Fruit fly (Drosophila melanogaster): ENCODE results near the gene Ssdp.

Gene Ssdp

DNA sequence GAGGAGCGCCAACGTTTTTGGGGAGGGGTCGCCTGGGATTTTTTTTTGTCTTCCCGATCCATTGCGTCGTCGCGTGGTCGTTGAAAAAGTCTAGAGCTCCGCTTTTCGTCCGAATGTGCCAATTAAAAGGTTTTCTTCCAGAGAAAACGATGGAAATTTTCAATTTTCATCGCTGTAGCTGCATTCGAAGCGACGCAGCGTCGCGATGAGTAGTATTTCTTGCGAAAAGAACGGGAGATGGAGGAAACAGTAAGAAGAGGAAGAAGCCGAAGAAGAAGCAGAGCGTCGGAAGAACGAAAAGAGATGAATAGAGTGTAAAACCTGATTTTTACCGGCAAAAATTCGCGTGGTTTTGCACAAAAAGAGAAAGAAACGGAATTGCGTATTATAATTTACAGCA lies 43.6 kb upstream of the Ssdp start:
- no peak for TF ChIP-seq Crg-1 (GFP tag; optimal IDR thresholded peaks at IDR 0.05)
- TF ChIP-seq CG5204 (GFP tag; optimal IDR thresholded peaks at IDR 0.05) = no peak
- TF ChIP-seq Mnt (GFP tag; optimal IDR thresholded peaks at IDR 0.05) = no peak
- peak in 1 of 2 experiments; percentile 35 for TF ChIP-seq cnc (optimal IDR thresholded peaks at IDR 0.05)

DNA sequence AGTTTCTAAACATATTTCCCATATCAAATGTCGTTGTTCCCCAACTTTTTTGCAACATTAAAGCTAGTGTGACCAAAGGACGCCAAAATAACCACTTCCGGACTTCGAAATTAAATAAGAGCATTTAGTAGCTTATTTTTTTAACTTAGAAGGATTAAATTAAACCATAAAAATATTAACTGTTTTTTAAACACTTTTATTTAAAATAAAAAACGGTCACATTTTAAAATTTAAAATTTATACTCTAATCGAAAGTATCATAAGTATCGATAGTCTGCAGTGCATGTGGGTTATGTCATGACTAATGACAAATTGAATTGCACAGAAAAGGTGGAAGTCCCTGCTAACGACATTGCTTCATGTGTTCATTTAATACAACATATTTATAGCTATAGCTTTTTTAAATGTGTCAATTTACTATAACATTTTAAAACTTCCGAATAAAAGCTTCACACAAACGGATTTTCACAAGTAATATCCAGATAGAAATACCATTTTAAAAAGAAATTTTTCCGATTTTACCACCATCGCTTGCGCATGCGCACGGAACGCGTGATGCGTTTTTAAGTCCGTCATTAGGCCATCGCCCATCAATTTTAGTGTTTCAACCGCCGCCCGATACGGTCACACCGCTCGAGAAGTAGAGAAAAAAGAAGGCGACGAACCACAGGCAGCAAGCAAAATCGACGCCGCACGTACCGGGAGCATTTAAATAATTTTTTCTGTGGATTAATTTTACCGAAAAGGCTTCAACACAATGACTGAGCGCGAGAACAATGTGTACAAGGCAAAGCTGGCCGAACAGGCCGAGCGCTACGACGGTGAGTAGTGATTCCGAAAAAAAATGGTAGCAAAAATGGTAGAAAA lies 42.9 kb upstream of the Ssdp start, which contains the start of the genes CG7156 and 14-3-3epsilon:
Gene CG7156 (minus strand): TSS at position 71 of the 867 bp plus-strand sequence.
Gene 14-3-3epsilon (plus strand): TSS at position 443 of the 867 bp plus-strand sequence.
- peak; percentile 50 for TF ChIP-seq bab1 (GFP tag; optimal IDR thresholded peaks at IDR 0.05)
- TF ChIP-seq CG5204 (GFP tag; optimal IDR thresholded peaks at IDR 0.05) = no peak
- no peak for TF ChIP-seq cnc (optimal IDR thresholded peaks at IDR 0.05)
- no peak for TF ChIP-seq cic (GFP tag; optimal IDR thresholded peaks at IDR 0.05)
- TF ChIP-seq tj (GFP tag; optimal IDR thresholded peaks at IDR 0.05) = no peak
- peak; percentile 25 for TF ChIP-seq Hr96 (GFP tag; optimal IDR thresholded peaks at IDR 0.05)
- TF ChIP-seq CG14711 (tag; optimal IDR thresholded peaks at IDR 0.05) = peak; percentile 13
- TF ChIP-seq Mnt (GFP tag; optimal IDR thresholded peaks at IDR 0.05) = peak; percentile 53
- TF ChIP-seq ovo (GFP tag; optimal IDR thresholded peaks at IDR 0.05) = peak; percentile 8
- TF ChIP-seq toe (GFP tag; optimal IDR thresholded peaks at IDR 0.05) = peak; percentile 28
- TF ChIP-seq CG7045 (GFP tag; optimal IDR thresholded peaks at IDR 0.05) = peak; percentile 22
- peak; percentile 5 for TF ChIP-seq pad (GFP tag; optimal IDR thresholded peaks at IDR 0.05)
- TF ChIP-seq Clk (GFP tag; optimal IDR thresholded peaks at IDR 0.05) = no peak
- peak; percentile 28 for TF ChIP-seq CG1620 (GFP tag; optimal IDR thresholded peaks at IDR 0.05)
- TF ChIP-seq CG11617 (GFP tag; optimal IDR thresholded peaks at IDR 0.05) = no peak
- no peak for TF ChIP-seq kay (GFP tag; ENCODE audit: borderline replicate concordance)
- TF ChIP-seq Crg-1 (GFP tag; optimal IDR thresholded peaks at IDR 0.05) = no peak
- peak; percentile 25 for TF ChIP-seq CG12768 (GFP tag; optimal IDR thresholded peaks at IDR 0.05)
- TF ChIP-seq CG7101 (tag; optimal IDR thresholded peaks at IDR 0.05) = peak; percentile 52
- TF ChIP-seq CG33017 (tag; optimal IDR thresholded peaks at IDR 0.05) = no peak

DNA sequence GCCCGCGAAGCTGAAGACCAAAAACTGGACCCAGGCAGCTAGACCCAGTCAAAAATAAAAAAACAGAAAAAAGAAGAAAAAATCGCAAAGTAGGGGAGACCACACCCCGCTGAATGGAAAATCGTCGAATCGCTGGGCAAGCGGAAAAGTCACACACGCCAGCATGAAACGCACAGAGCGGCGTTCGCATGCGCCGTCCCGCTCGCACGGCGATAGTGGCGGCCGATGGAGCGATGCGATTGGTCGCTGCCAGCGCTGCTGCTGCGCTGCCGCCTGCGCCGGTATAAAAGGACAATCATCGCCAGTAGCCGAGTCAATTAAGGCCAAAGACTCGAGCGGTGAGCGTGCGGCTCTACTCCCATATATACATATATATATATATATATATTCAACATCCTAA lies 36.5 kb upstream of the Ssdp start, which contains the start of gene repo:
Gene repo (plus strand): TSS at position 314 of the 400 bp plus-strand sequence.
- TF ChIP-seq CG14711 (tag; optimal IDR thresholded peaks at IDR 0.05) (no peak), tj (GFP tag; optimal IDR thresholded peaks at IDR 0.05) (peak; percentile 1), pad (GFP tag; optimal IDR thresholded peaks at IDR 0.05) (peak; percentile 13)

DNA sequence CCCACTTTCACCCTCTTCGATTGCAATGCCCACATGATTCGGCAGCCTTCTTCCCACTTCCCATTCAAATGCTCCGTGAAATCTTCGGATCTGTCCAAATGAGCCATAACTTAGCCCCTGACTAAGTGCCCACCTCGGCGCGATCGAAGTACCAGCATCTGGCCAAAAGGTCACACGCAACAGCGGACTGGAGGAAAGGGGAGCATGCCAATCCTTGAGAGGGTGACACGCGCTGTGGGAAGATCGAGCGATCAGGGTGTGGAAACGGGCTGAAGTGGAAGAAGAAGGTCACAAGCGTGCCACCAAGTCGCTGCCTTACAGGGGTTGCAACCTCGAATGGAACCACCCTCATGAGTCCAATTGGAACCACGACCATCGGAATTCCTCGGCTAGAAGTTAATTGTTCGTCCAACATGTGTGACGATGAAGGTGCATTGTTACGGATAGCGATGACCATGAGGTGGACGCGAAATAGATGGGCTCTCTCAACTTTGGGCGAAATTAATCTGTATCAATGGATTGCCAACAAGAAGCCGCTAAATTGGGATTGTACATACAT lies 35.4 kb upstream of the Ssdp start:
- no peak for TF ChIP-seq CG14711 (tag; optimal IDR thresholded peaks at IDR 0.05)
- no peak for TF ChIP-seq CG7045 (GFP tag; optimal IDR thresholded peaks at IDR 0.05)
- no peak for TF ChIP-seq CG33017 (tag; optimal IDR thresholded peaks at IDR 0.05)
- TF ChIP-seq Mnt (GFP tag; optimal IDR thresholded peaks at IDR 0.05) = no peak
- no peak for TF ChIP-seq CG1620 (GFP tag; optimal IDR thresholded peaks at IDR 0.05)

DNA sequence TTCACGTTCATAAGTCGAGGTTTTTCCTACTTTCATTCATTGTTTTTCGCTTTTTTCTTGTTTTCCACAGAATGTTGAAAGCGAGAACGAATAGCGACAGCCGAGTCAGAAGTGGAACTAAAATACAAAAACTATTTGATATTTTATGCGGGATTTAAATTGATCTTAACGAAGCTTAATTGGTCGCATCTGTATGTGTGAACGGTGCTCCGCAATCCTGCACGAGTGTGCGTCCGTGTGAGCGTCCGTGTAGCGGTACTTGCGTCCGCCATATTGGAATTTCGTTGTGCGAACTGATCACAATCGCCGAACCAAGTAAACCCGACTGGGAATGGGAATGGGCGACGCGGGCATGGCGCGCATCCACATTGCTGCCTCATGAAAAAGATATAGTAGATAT lies 32.8 kb upstream of the Ssdp start:
- TF ChIP-seq CG5204 (GFP tag; optimal IDR thresholded peaks at IDR 0.05) = no peak
- no peak for TF ChIP-seq bab1 (GFP tag; optimal IDR thresholded peaks at IDR 0.05)
- no peak for TF ChIP-seq CG1620 (GFP tag; optimal IDR thresholded peaks at IDR 0.05)
- no peak for TF ChIP-seq kay (GFP tag; ENCODE audit: borderline replicate concordance)
- no peak for TF ChIP-seq tj (GFP tag; optimal IDR thresholded peaks at IDR 0.05)
- TF ChIP-seq CG7101 (tag; optimal IDR thresholded peaks at IDR 0.05) = no peak
- no peak for TF ChIP-seq CG14711 (tag; optimal IDR thresholded peaks at IDR 0.05)
- TF ChIP-seq Clk (GFP tag; optimal IDR thresholded peaks at IDR 0.05) = no peak
- TF ChIP-seq cic (GFP tag; optimal IDR thresholded peaks at IDR 0.05) = no peak
- TF ChIP-seq CG7045 (GFP tag; optimal IDR thresholded peaks at IDR 0.05) = no peak

DNA sequence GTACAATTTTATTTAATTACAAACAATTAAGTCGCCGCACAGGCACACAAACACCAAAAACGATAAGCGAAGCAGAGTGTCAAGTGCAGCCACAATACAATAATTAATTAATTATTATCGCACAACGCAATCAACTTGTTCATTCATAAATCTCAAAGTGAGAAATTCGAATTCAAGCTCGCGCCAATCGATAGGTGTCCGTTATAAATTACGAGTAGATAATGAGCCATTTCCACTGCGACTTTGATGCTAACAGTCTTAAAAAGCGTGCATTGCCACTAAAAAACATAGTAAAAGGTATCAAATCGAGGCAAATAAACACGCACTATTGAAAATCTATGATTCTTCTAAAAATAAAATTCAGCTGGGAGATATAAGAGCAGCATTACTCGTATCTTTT lies 30.8 kb upstream of the Ssdp start:
- peak; percentile 16 for TF ChIP-seq cic (GFP tag; optimal IDR thresholded peaks at IDR 0.05)
- TF ChIP-seq CG33017 (tag; optimal IDR thresholded peaks at IDR 0.05) = no peak

DNA sequence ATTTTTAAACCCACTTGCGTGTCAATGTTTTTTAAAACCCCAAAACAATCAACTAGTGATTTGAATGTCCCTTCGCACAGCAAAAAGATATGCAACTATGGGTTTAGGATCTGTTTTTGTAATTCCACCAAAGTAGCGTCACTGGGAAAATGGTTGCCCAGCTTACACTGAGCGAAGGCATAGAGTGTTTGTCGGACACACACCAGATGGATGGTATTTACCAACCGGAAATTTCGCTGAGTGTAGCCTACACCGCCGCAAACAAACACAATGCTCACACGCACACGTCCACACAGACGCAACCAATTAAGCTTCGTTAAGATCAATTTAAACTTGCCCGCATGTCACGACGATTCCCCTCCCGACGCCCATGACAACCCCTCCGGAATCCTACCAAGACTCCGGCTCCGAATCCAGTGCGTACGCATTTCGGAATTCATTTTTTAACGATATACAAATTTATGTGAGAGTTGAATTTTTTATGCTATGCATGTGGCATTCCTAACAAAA lies 29.4 kb upstream of the Ssdp start:
- TF ChIP-seq CG7101 (tag; optimal IDR thresholded peaks at IDR 0.05) (no peak), CG12768 (GFP tag; optimal IDR thresholded peaks at IDR 0.05) (peak; percentile 40)
